Fruit fly (Drosophila melanogaster) whole organism, embryonic: ENCODE measurements around the gene fmt.
A peak's percentile ranks its signal among the peaks of the same experiment; 100 is the strongest.

Source experiments
- Antp ChIP-seq: fragments of 200-800 bp; sonication (Bioruptor generic); optimal IDR thresholded peaks from 3 replicates; lab custom pipeline; 2016; ENCODE audit warnings: missing biosample characterization, missing genetic modification characterization
- Asciz ChIP-seq: fragments of 200-800 bp; sonication (Bioruptor generic); optimal IDR thresholded peaks from 2 replicates; lab custom pipeline; 2017; ENCODE audit warnings: missing biosample characterization, mild to moderate bottlenecking, missing genetic modification characterization, missing genetic modification reagents
- Atf-2 ChIP-seq: fragments of 200-800 bp; sonication (Bioruptor generic); optimal IDR thresholded peaks from 2 replicates; lab custom pipeline; 2016; ENCODE audit warnings: missing biosample characterization, missing genetic modification characterization
- Bgb ChIP-seq: fragments of 200-800 bp; sonication (Bioruptor generic); IDR thresholded peaks from 2 replicates; pipeline ENCODE4 v1.3.6; 2022; ENCODE audit warnings: missing biosample characterization, missing genetic modification characterization; ENCODE audit not compliant: partially characterized antibody
- CG10431 ChIP-seq: fragments of 200-800 bp; sonication (Bioruptor generic); optimal IDR thresholded peaks from 3 replicates; lab custom pipeline; 2018; ENCODE audit warnings: missing biosample characterization, mild to moderate bottlenecking, missing genetic modification characterization
- CG11247 ChIP-seq: fragments of 200-800 bp; sonication (Bioruptor generic); IDR thresholded peaks from 2 replicates; pipeline ENCODE4 v1.3.6; 2022; ENCODE audit warnings: missing biosample characterization, missing genetic modification characterization
- CG12104 ChIP-seq: fragments of 200-800 bp; sonication (Bioruptor generic); optimal IDR thresholded peaks from 3 replicates; lab custom pipeline; 2016; ENCODE audit warnings: missing biosample characterization, missing genetic modification characterization
- CG14860 ChIP-seq: fragments of 200-800 bp; sonication (Bioruptor generic); IDR thresholded peaks from 3 replicates; pipeline ENCODE4 v1.3.6; 2022; ENCODE audit warnings: missing biosample characterization, missing genetic modification characterization; ENCODE audit not compliant: partially characterized antibody
- CG15011 ChIP-seq: fragments of 200-800 bp; sonication (Bioruptor generic); optimal IDR thresholded peaks from 3 replicates; lab custom pipeline; 2018; ENCODE audit warnings: missing biosample characterization, mild to moderate bottlenecking, missing genetic modification characterization
- CG18262 ChIP-seq: fragments of 200-800 bp; optimal IDR thresholded peaks from 3 replicates; lab custom pipeline; 2019; ENCODE audit warnings: missing biosample characterization, mild to moderate bottlenecking, missing genetic modification characterization, moderate library complexity
- CG18599 ChIP-seq: fragments of 200-800 bp; sonication (Bioruptor generic); optimal IDR thresholded peaks from 3 replicates; lab custom pipeline; 2017; ENCODE audit warnings: missing biosample characterization, missing genetic modification characterization, mild to moderate bottlenecking, moderate library complexity, missing genetic modification reagents
- CG2120 ChIP-seq: fragments of 200-800 bp; sonication (Bioruptor generic); optimal IDR thresholded peaks from 3 replicates; lab custom pipeline; 2016; ENCODE audit warnings: missing biosample characterization, missing genetic modification characterization
- CG32772 ChIP-seq: fragments of 200-800 bp; sonication (Bioruptor generic); IDR thresholded peaks from 2 replicates; pipeline ENCODE4 v1.3.6; 2022; ENCODE audit warnings: missing biosample characterization, missing genetic modification characterization
- CG42726 ChIP-seq: fragments of 200-800 bp; sonication (Bioruptor generic); IDR thresholded peaks from 2 replicates; pipeline ENCODE4 v1.3.6; 2022; ENCODE audit warnings: missing biosample characterization, missing genetic modification characterization; ENCODE audit not compliant: partially characterized antibody
- CG43689 ChIP-seq: fragments of 200-800 bp; sonication (Bioruptor generic); IDR thresholded peaks from 2 replicates; pipeline ENCODE4 v1.3.6; 2022; ENCODE audit warnings: missing biosample characterization, missing genetic modification characterization
- CG5953 ChIP-seq: fragments of 200-800 bp; sonication (Bioruptor generic); IDR thresholded peaks from 2 replicates; pipeline ENCODE4 v1.3.6; 2022; ENCODE audit warnings: missing biosample characterization, missing genetic modification characterization
- CG6765 ChIP-seq: fragments of 200-800 bp; sonication (Bioruptor generic); optimal IDR thresholded peaks from 3 replicates; lab custom pipeline; 2017; ENCODE audit warnings: missing biosample characterization, mild to moderate bottlenecking, missing genetic modification characterization
- CG7271 ChIP-seq: fragments of 200-800 bp; sonication (Bioruptor generic); optimal IDR thresholded peaks from 2 replicates; lab custom pipeline; 2018; ENCODE audit warnings: missing biosample characterization, mild to moderate bottlenecking, missing genetic modification characterization, moderate library complexity
- CG7839 ChIP-seq: fragments of 200-800 bp; sonication (Bioruptor generic); optimal IDR thresholded peaks from 3 replicates; lab custom pipeline; 2018; ENCODE audit warnings: missing biosample characterization, mild to moderate bottlenecking, missing genetic modification characterization, moderate library complexity
- CHES-1-like ChIP-seq: fragments of 200-800 bp; sonication (Bioruptor generic); optimal IDR thresholded peaks from 2 replicates; lab custom pipeline; 2016; ENCODE audit warnings: missing biosample characterization, missing genetic modification characterization
- D19A ChIP-seq: fragments of 200-800 bp; optimal IDR thresholded peaks from 3 replicates; lab custom pipeline; 2019; ENCODE audit warnings: missing biosample characterization, mild to moderate bottlenecking, missing genetic modification characterization, moderate library complexity
- Deaf1 ChIP-seq: fragments of 200-800 bp; optimal IDR thresholded peaks from 3 replicates; lab custom pipeline; 2019; ENCODE audit warnings: missing biosample characterization, mild to moderate bottlenecking, missing genetic modification characterization, moderate library complexity
- Dfd ChIP-seq, 2 experiments: fragments of >200 bp; optimal IDR thresholded peaks; 2 replicates each; lab custom pipeline; 2017; ENCODE audit warnings: missing biosample characterization in 2 of 2, missing genetic modification characterization in 2 of 2
- Dip3 ChIP-seq: fragments of 200-800 bp; sonication (Bioruptor generic); optimal IDR thresholded peaks from 3 replicates; lab custom pipeline; 2016; ENCODE audit warnings: missing biosample characterization, missing genetic modification characterization
- NfI ChIP-seq: fragments of 200-800 bp; sonication (Bioruptor generic); optimal IDR thresholded peaks from 3 replicates; lab custom pipeline; 2018; ENCODE audit warnings: missing biosample characterization, mild to moderate bottlenecking, missing genetic modification characterization, moderate library complexity
- Optix ChIP-seq: fragments of 200-800 bp; sonication (Bioruptor generic); IDR thresholded peaks from 3 replicates; pipeline ENCODE4 v1.3.6; 2022; ENCODE audit warnings: missing biosample characterization, missing genetic modification characterization
- al ChIP-seq: fragments of 200-800 bp; sonication (Bioruptor generic); IDR thresholded peaks from 2 replicates; pipeline ENCODE4 v1.3.6; 2022; ENCODE audit warnings: missing biosample characterization, missing genetic modification characterization
- amos ChIP-seq: fragments of 200-800 bp; sonication (Bioruptor generic); IDR thresholded peaks from 2 replicates; pipeline ENCODE4 v1.3.6; 2022; ENCODE audit warnings: missing biosample characterization, missing genetic modification characterization; ENCODE audit not compliant: partially characterized antibody
- ara ChIP-seq: fragments of 200-800 bp; sonication (Bioruptor generic); IDR thresholded peaks from 2 replicates; pipeline ENCODE4 v1.3.6; 2022; ENCODE audit warnings: missing biosample characterization, missing genetic modification characterization
- ato ChIP-seq: fragments of 200-800 bp; sonication (Bioruptor generic); IDR thresholded peaks from 2 replicates; pipeline ENCODE4 v1.3.6; 2022; ENCODE audit warnings: missing biosample characterization, missing genetic modification characterization; ENCODE audit not compliant: partially characterized antibody
- bbx ChIP-seq: fragments of 200-800 bp; sonication (Bioruptor generic); IDR thresholded peaks from 2 replicates; pipeline ENCODE4 v1.3.6; 2022; ENCODE audit warnings: missing biosample characterization, missing genetic modification characterization; ENCODE audit not compliant: partially characterized antibody
- cwo ChIP-seq: fragments of 200-800 bp; sonication (Bioruptor generic); optimal IDR thresholded peaks from 3 replicates; lab custom pipeline; 2017; ENCODE audit warnings: missing biosample characterization, missing genetic modification characterization, mild to moderate bottlenecking, moderate library complexity, missing genetic modification reagents
- dmrt99B ChIP-seq: fragments of 200-800 bp; sonication (Bioruptor generic); optimal IDR thresholded peaks from 2 replicates; lab custom pipeline; 2018; ENCODE audit warnings: missing biosample characterization, mild to moderate bottlenecking, missing genetic modification characterization, moderate library complexity
- emc ChIP-seq: fragments of 200-800 bp; sonication (Bioruptor generic); optimal IDR thresholded peaks from 2 replicates; lab custom pipeline; 2016; ENCODE audit warnings: missing biosample characterization, missing genetic modification characterization
- eve ChIP-seq, 2 experiments: fragments of >200 bp; optimal IDR thresholded peaks; 2 replicates each; lab custom pipeline; 2017; ENCODE audit warnings: missing biosample characterization in 2 of 2, missing genetic modification characterization in 2 of 2
- gsb-n ChIP-seq: fragments of 200-800 bp; sonication (Bioruptor generic); optimal IDR thresholded peaks from 3 replicates; lab custom pipeline; 2018; ENCODE audit warnings: missing biosample characterization, mild to moderate bottlenecking, missing genetic modification characterization
- hth ChIP-seq: fragments of >200 bp; optimal IDR thresholded peaks from 2 replicates; lab custom pipeline; 2017; ENCODE audit warnings: inconsistent platforms
- ken ChIP-seq: fragments of 200-800 bp; sonication (Bioruptor generic); IDR thresholded peaks from 3 replicates; pipeline ENCODE4 v1.3.6; 2022; ENCODE audit warnings: missing biosample characterization, missing genetic modification characterization
- lilli ChIP-seq: fragments of 200-800 bp; sonication (Bioruptor generic); optimal IDR thresholded peaks from 3 replicates; lab custom pipeline; 2016; ENCODE audit warnings: missing biosample characterization, missing genetic modification characterization
- lola ChIP-seq, 3 experiments: fragments of >200 bp in 2 of 3; fragments of 200-800 bp in 1 of 3; sonication (Bioruptor generic) in 1 of 3; optimal IDR thresholded peaks; 2 replicates each; lab custom pipeline; 2017 to 2019; ENCODE audit warnings: missing biosample characterization in 3 of 3, missing genetic modification characterization in 3 of 3, mild to moderate bottlenecking in 1 of 3, moderate library complexity in 1 of 3
- maf-S ChIP-seq: fragments of 200-800 bp; sonication (Bioruptor generic); optimal IDR thresholded peaks from 2 replicates; lab custom pipeline; 2016; ENCODE audit warnings: missing biosample characterization, missing genetic modification characterization
- nmo ChIP-seq: fragments of 200-800 bp; sonication (Bioruptor generic); optimal IDR thresholded peaks from 2 replicates; lab custom pipeline; 2018; ENCODE audit warnings: missing biosample characterization, mild to moderate bottlenecking, missing genetic modification characterization, moderate library complexity
- peb ChIP-seq: fragments of 200-800 bp; sonication (Bioruptor generic); IDR thresholded peaks from 2 replicates; pipeline ENCODE4 v1.3.6; 2022; ENCODE audit warnings: missing biosample characterization, missing genetic modification characterization
- sd ChIP-seq: fragments of 200-800 bp; sonication (Bioruptor generic); optimal IDR thresholded peaks from 3 replicates; lab custom pipeline; 2018; ENCODE audit warnings: missing biosample characterization, mild to moderate bottlenecking, missing genetic modification characterization, moderate library complexity
- so ChIP-seq: fragments of 200-800 bp; sonication (Bioruptor generic); IDR thresholded peaks from 3 replicates; pipeline ENCODE4 v1.3.6; 2022; ENCODE audit warnings: missing biosample characterization, missing genetic modification characterization
- z ChIP-seq: fragments of 200-800 bp; sonication (Bioruptor generic); IDR thresholded peaks from 3 replicates; pipeline ENCODE4 v1.3.6; 2022; ENCODE audit warnings: missing biosample characterization, missing genetic modification characterization
- zen2 ChIP-seq: fragments of 200-800 bp; sonication (Bioruptor generic); IDR thresholded peaks from 3 replicates; pipeline ENCODE4 v1.3.6; 2022; ENCODE audit warnings: missing biosample characterization, missing genetic modification characterization; ENCODE audit not compliant: partially characterized antibody
- zfh1 ChIP-seq: fragments of 200-800 bp; sonication (Bioruptor generic); IDR thresholded peaks from 3 replicates; pipeline ENCODE4 v1.3.6; 2022; ENCODE audit warnings: missing biosample characterization, missing genetic modification characterization

The fmt gene

DNA sequence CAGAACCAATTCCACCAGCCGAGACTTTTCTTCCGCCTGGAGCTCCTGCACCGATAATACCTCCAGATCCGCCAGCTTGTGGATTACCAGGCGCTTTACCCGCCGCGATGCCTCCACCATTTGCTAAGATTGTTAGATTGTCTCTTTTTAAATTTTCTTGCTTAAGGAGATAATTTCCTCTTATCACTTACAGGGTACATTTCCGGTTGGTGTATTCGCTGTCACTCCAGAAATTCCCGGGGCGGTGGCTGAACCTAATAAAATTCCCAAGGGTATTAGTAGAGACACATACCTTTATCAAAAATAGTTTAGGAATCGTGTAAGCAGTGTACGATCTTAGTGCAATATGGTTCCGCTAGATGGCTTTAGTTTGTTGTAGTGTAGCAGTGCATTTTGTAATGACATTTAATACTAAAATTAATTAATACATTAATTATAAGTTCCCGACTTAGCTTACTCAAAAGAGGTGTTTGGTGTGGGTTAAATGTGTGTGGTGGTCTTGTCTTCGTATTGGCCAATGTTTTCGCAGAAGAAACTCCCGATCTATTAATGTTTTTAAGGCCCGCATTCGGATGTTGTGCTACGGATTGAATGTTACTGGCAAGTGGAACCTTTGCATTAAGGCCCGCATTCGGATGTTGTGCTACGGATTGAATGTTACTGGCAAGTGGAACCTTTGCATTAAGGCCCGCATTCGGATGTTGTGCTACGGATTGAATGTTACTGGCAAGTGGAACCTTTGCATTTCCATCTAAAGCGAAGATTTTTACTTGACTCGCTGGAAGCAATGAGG is 48.9 kb downstream of the fmt start (continued):
- TF ChIP-seq amos (no peak), Atf-2 (GFP tag; lab: Kevin White, UChicago) (no peak), CG42726 (GFP tag; lab: Robert Waterston, UW) (peak; percentile 42; the same call in 1 of the 2 replicates), cwo (GFP tag; lab: Kevin White, UChicago) (peak; percentile 25), CHES-1-like (GFP tag; lab: Kevin White, UChicago) (peak; percentile 33), zfh1 (GFP tag; lab: Robert Waterston, UW) (peak; percentile 88), emc (GFP tag; lab: Kevin White, UChicago) (peak; percentile 64), zen2 (no peak), Optix (GFP tag; lab: Robert Waterston, UW) (no peak), ara (GFP tag; lab: Robert Waterston, UW) (peak; percentile 83), gsb-n (tag; lab: Kevin White, UChicago) (peak; percentile 63), z (no peak; the same call in 2 of the 3 replicates), ato (no peak), bbx (no peak), CG32772 (GFP tag; lab: Robert Waterston, UW) (no peak; the same call in 1 of the 2 replicates), peb (GFP tag; lab: Robert Waterston, UW) (peak; percentile 52; the same call in 1 of the 2 replicates), CG7839 (peak; percentile 63), nmo (GFP tag; lab: Kevin White, UChicago) (peak; percentile 29), hth (lab: Kevin White, UChicago) (no peak), CG6765 (GFP tag; lab: Kevin White, UChicago) (peak; percentile 88), CG10431 (peak; percentile 54), CG14860 (GFP tag; lab: Robert Waterston, UW) (no peak), CG11247 (peak; percentile 79), Asciz (GFP tag; lab: Kevin White, UChicago) (peak; percentile 83), CG15011 (GFP tag; lab: Kevin White, UChicago) (peak; percentile 71), CG18599 (GFP tag; lab: Kevin White, UChicago) (peak; percentile 79), NfI (GFP tag; lab: Kevin White, UChicago) (peak; percentile 90), D19A (tag; lab: Kevin White, UChicago) (peak; percentile 24), Bgb (GFP tag; lab: Robert Waterston, UW) (peak; percentile 22; the same call in 1 of the 2 replicates), Antp (GFP tag; lab: Kevin White, UChicago) (peak; percentile 50), Deaf1 (tag; lab: Kevin White, UChicago) (peak; percentile 3), Dip3 (GFP tag; lab: Kevin White, UChicago) (no peak), CG2120 (GFP tag; lab: Kevin White, UChicago) (no peak), CG5953 (peak; percentile 79), ken (GFP tag; lab: Robert Waterston, UW) (peak; percentile 82), lilli (peak; percentile 32), CG43689 (peak; percentile 71), eve (GFP tag; optimal IDR thresholded peaks at IDR 0.05; lab: Kevin White, UChicago) (no peak), dmrt99B (peak; percentile 55), CG7271 (peak; percentile 87), sd (peak; percentile 10), Dfd (GFP tag; optimal IDR thresholded peaks at IDR 0.05; lab: Kevin White, UChicago) (peak in 1 of 2 experiments; percentile 83), lola (GFP tag; optimal IDR thresholded peaks at IDR 0.05; lab: Kevin White, UChicago) (peak in 1 of 3 experiments; percentile 76), maf-S (GFP tag; lab: Kevin White, UChicago) (peak; percentile 50), CG18262 (tag; lab: Kevin White, UChicago) (peak; percentile 64), so (GFP tag; lab: Robert Waterston, UW) (peak; percentile 76; the same call in 2 of the 3 replicates), CG12104 (GFP tag; lab: Kevin White, UChicago) (peak; percentile 75), al (GFP tag; lab: Robert Waterston, UW) (peak; percentile 73)
